Worm (Caenorhabditis elegans): ENCODE results near the gene Y17G9B.5.
"Not testable (repeated sequence)": the region's sequence is repeated elsewhere in the genome, so short reads cannot be mapped to it uniquely, and the experiment has no call there.

DNA sequence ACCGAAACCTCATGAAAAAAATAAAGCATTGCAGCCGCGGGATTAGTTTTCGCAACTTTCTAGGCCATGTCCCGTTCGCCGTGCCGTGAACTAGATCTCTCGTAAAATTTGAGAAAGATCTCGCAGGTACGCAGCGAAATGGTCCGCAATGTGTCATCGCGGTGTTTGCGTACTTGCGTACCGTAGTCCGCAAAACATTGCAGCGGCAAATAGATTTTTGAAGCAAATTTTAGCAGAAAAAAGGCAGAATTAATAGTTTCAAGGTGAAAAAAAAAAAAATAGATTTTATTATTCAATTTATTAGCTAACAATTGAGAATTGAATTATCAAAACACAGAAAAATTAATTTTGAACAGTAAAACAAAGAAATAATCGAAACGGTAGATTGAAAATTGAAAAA is 22.1 kb upstream of the Y17G9B.5 start:
- TF ChIP-seq ztf-29 (GFP tag; IDR thresholded peaks at IDR 0.05): peak; percentile 31; the same call in 1 of the 2 replicates
- TF ChIP-seq med-1 (GFP tag; optimal IDR thresholded peaks at IDR 0.05; ENCODE audit: insufficient read depth); ref-1 (GFP tag; conservative IDR thresholded peaks at IDR 0.05): not testable (repeated sequence)
- peak; percentile 40; the same call in 1 of the 2 replicates for TF ChIP-seq T22C8.4 (GFP tag; IDR thresholded peaks at IDR 0.05)
- peak; percentile 71 for TF ChIP-seq klf-2 (GFP tag; conservative IDR thresholded peaks at IDR 0.05)
- peak; percentile 66 for TF ChIP-seq flt-1 (GFP tag; IDR thresholded peaks at IDR 0.05)
- peak; percentile 90 for TF ChIP-seq ztf-23 (GFP tag; IDR thresholded peaks at IDR 0.05)

Data from whole organism, midembryonic.